Fruit fly (Drosophila melanogaster) whole organism: ENCODE results near the gene CG10581.

ENCODE experiments used
- CG8478 ChIP-seq: fragments of >200 bp; optimal IDR thresholded peaks from 2 replicates; lab custom pipeline; 2018; ENCODE audit warnings: inconsistent platforms
- EcR ChIP-seq, 2 experiments: fragments of >200 bp; optimal IDR thresholded peaks; 2 replicates each; lab custom pipeline; 2017; ENCODE audit warnings: missing biosample characterization in 2 of 2, missing genetic modification characterization in 2 of 2, missing genetic modification reagents in 2 of 2
- psq ChIP-seq: fragments of >200 bp; optimal IDR thresholded peaks from 2 replicates; lab custom pipeline; 2017
- usp ChIP-seq: fragments of >200 bp; optimal IDR thresholded peaks from 2 replicates; lab custom pipeline; 2017; ENCODE audit warnings: missing biosample characterization, missing genetic modification characterization, mixed read lengths

DNA sequence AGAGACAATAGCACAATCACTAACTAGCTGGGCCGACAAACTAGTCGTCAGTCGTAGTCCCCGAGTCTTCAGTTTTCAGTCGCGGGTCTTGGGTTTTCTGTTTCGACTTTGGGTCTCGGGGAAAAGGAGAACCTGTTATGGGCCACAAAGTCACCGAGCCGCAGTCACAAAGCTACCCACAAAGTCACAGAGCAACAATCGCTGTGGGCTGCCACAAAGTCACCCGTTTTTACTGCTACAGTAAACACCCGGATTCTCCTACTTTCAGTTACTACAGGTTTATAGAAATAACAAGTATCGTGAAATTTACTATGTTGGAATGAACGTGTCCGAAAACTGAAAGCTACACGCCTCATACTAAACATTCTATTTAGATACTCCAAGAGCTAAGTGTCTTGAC, 10.2 kb downstream of the CG10581 start:
- TF ChIP-seq usp (GFP tag; lab: Kevin White, UChicago): no peak
- no peak for TF ChIP-seq CG8478 (lab: Kevin White, UChicago)
- TF ChIP-seq psq: no peak
- TF ChIP-seq EcR (GFP tag; optimal IDR thresholded peaks at IDR 0.05; lab: Kevin White, UChicago): no peak
